Worm (Caenorhabditis elegans): Measurements from ENCODE around the gene oxi-1.

The oxi-1 gene

ce11 chrIII:10824206-10824605 is 33.9 kb upstream of the oxi-1 start (continued):
- TF ChIP-seq dsc-1 (tag; optimal IDR thresholded peaks at IDR 0.05) (peak; percentile 76), nhr-237 (tag; optimal IDR thresholded peaks at IDR 0.05) (no peak), grh-1 (GFP tag; IDR thresholded peaks at IDR 0.05) (no peak), Y116A8C.19 (tag; optimal IDR thresholded peaks at IDR 0.05; ENCODE audit: borderline replicate concordance) (no peak), mdl-1 (tag; optimal IDR thresholded peaks at IDR 0.05) (peak in 1 of 2 experiments; percentile 1), alr-1 (tag; optimal IDR thresholded peaks at IDR 0.05; ENCODE audit: borderline replicate concordance) (no peak), irx-1 (tag; optimal IDR thresholded peaks at IDR 0.05) (no peak), pag-3 (tag; optimal IDR thresholded peaks at IDR 0.05; ENCODE audit: borderline replicate concordance, insufficient read depth) (peak; percentile 70), dpl-1 (GFP tag; optimal IDR thresholded peaks at IDR 0.05) (no peak), ceh-90 (tag; optimal IDR thresholded peaks at IDR 0.05) (no peak), ets-5 (GFP tag; IDR thresholded peaks at IDR 0.05) (no peak), blmp-1 (tag; optimal IDR thresholded peaks at IDR 0.05) (no peak), ztf-11 (tag; optimal IDR thresholded peaks at IDR 0.05) (no peak), nhr-71 (tag; optimal IDR thresholded peaks at IDR 0.05) (no peak), unc-62 (GFP tag; optimal IDR thresholded peaks at IDR 0.05) (no peak), unc-30 (tag; optimal IDR thresholded peaks at IDR 0.05) (no peak), lin-39 (tag; optimal IDR thresholded peaks at IDR 0.05) (no peak), ztf-4 (tag; optimal IDR thresholded peaks at IDR 0.05) (no peak), ceh-82 (tag; optimal IDR thresholded peaks at IDR 0.05) (no peak), nhr-12 (tag; optimal IDR thresholded peaks at IDR 0.05) (no peak), nhr-84 (tag; optimal IDR thresholded peaks at IDR 0.05) (no peak), snpc-4 (tag; optimal IDR thresholded peaks at IDR 0.05) (no peak), nhr-90 (tag; optimal IDR thresholded peaks at IDR 0.05; ENCODE audit: poor library complexity) (no peak), lsy-2 (tag; optimal IDR thresholded peaks at IDR 0.05) (peak in 1 of 2 experiments; percentile 49), sptf-1 (tag; optimal IDR thresholded peaks at IDR 0.05) (no peak), nhr-77 (tag; optimal IDR thresholded peaks at IDR 0.05) (no peak), lin-15B (tag; optimal IDR thresholded peaks at IDR 0.05) (no peak), F16B12.6 (tag; optimal IDR thresholded peaks at IDR 0.05) (no peak), fkh-10 (GFP tag; optimal IDR thresholded peaks at IDR 0.05) (no peak)

ce11 chrIII:10825088-10825487 is 33.0 kb upstream of the oxi-1 start:
- TF ChIP-seq egl-13 (tag; optimal IDR thresholded peaks at IDR 0.05): no peak
- TF ChIP-seq nhr-71 (tag; optimal IDR thresholded peaks at IDR 0.05): no peak
- no peak for TF ChIP-seq skn-1 (tag; optimal IDR thresholded peaks at IDR 0.05)
- TF ChIP-seq ceh-90 (tag; optimal IDR thresholded peaks at IDR 0.05): no peak
- TF ChIP-seq lin-35 (GFP tag; optimal IDR thresholded peaks at IDR 0.05): no peak
- no peak for TF ChIP-seq sox-4 (tag; optimal IDR thresholded peaks at IDR 0.05)
- TF ChIP-seq nhr-12 (tag; optimal IDR thresholded peaks at IDR 0.05): no peak
- peak; percentile 90 for TF ChIP-seq dsc-1 (tag; optimal IDR thresholded peaks at IDR 0.05)
- TF ChIP-seq fkh-4 (tag; optimal IDR thresholded peaks at IDR 0.05; ENCODE audit: borderline replicate concordance): peak; percentile 17
- TF ChIP-seq nhr-11 (tag; optimal IDR thresholded peaks at IDR 0.05): no peak
- no peak for TF ChIP-seq xbp-1 (tag; optimal IDR thresholded peaks at IDR 0.05)
- TF ChIP-seq hpl-2 (GFP tag; optimal IDR thresholded peaks at IDR 0.05): no peak
- TF ChIP-seq fos-1 (tag; optimal IDR thresholded peaks at IDR 0.05): no peak

- TF ChIP-seq xbp-1 (tag; optimal IDR thresholded peaks at IDR 0.05) (no peak), lin-13 (GFP tag; optimal IDR thresholded peaks at IDR 0.05) (no peak), fkh-4 (tag; optimal IDR thresholded peaks at IDR 0.05; ENCODE audit: borderline replicate concordance) (no peak), pax-3 (tag; optimal IDR thresholded peaks at IDR 0.05) (no peak), C04F5.9 (tag; optimal IDR thresholded peaks at IDR 0.05) (no peak), snu-23 (GFP tag; optimal IDR thresholded peaks at IDR 0.05) (no peak), Y116A8C.19 (tag; optimal IDR thresholded peaks at IDR 0.05; ENCODE audit: borderline replicate concordance) (no peak), mef-2 (tag; optimal IDR thresholded peaks at IDR 0.05) (no peak), efl-3 (GFP tag; optimal IDR thresholded peaks at IDR 0.05) (no peak), swsn-7 (tag; optimal IDR thresholded peaks at IDR 0.05) (no peak), tlp-1 (tag; optimal IDR thresholded peaks at IDR 0.05) (no peak), ama-1 (optimal IDR thresholded peaks at IDR 0.05) (no peak), nhr-11 (tag; optimal IDR thresholded peaks at IDR 0.05) (no peak), zag-1 (tag; optimal IDR thresholded peaks at IDR 0.05) (no peak), hlh-4 (tag; optimal IDR thresholded peaks at IDR 0.05) (no peak), snpc-4 (tag; optimal IDR thresholded peaks at IDR 0.05) (no peak)
These were observed 26.6 kb upstream of the oxi-1 start for ce11 chrIII:10831483-10831882.

Measured in whole organism, L1 larva.